Fruit fly (Drosophila melanogaster) whole organism, embryonic: ENCODE measurements around the gene CG1607.

Experiments used
- Aef1 ChIP-seq: fragments of 200-800 bp; sonication (Bioruptor generic); IDR thresholded peaks from 3 replicates; pipeline ENCODE4 v1.3.6; 2022; ENCODE audit warnings: missing biosample characterization, missing genetic modification characterization
- Asciz ChIP-seq: fragments of 200-800 bp; sonication (Bioruptor generic); optimal IDR thresholded peaks from 2 replicates; lab custom pipeline; 2017; ENCODE audit warnings: missing biosample characterization, mild to moderate bottlenecking, missing genetic modification characterization, missing genetic modification reagents
- Atf-2 ChIP-seq: fragments of 200-800 bp; sonication (Bioruptor generic); optimal IDR thresholded peaks from 2 replicates; lab custom pipeline; 2016; ENCODE audit warnings: missing biosample characterization, missing genetic modification characterization
- Atf3 ChIP-seq: fragments of 200-800 bp; sonication (Bioruptor generic); optimal IDR thresholded peaks from 3 replicates; lab custom pipeline; 2016; ENCODE audit warnings: missing biosample characterization, missing genetic modification characterization
- CG10209 ChIP-seq: fragments of 200-800 bp; sonication (Bioruptor generic); optimal IDR thresholded peaks from 3 replicates; lab custom pipeline; 2017; ENCODE audit warnings: missing biosample characterization, mild to moderate bottlenecking, missing genetic modification characterization, missing genetic modification reagents
- CG12219 ChIP-seq: fragments of 200-800 bp; sonication (Bioruptor generic); optimal IDR thresholded peaks from 3 replicates; lab custom pipeline; 2018; ENCODE audit warnings: missing biosample characterization, mild to moderate bottlenecking, missing genetic modification characterization
- CG12299 ChIP-seq: fragments of 200-800 bp; sonication (Bioruptor generic); optimal IDR thresholded peaks from 2 replicates; lab custom pipeline; 2018; ENCODE audit warnings: missing biosample characterization, mild to moderate bottlenecking, missing genetic modification characterization
- CG12391 ChIP-seq: fragments of 200-800 bp; sonication (Bioruptor generic); optimal IDR thresholded peaks from 3 replicates; lab custom pipeline; 2018; ENCODE audit warnings: missing biosample characterization, mild to moderate bottlenecking, missing genetic modification characterization, moderate library complexity
- CG13624 ChIP-seq: fragments of 200-800 bp; sonication (Bioruptor generic); optimal IDR thresholded peaks from 2 replicates; lab custom pipeline; 2016; ENCODE audit warnings: missing biosample characterization, missing genetic modification characterization
- CG14050 ChIP-seq: fragments of 200-800 bp; sonication (Bioruptor generic); IDR thresholded peaks from 3 replicates; pipeline ENCODE4 v1.3.6; 2022; ENCODE audit warnings: missing biosample characterization, missing genetic modification characterization
- CG16813 ChIP-seq: fragments of 200-800 bp; sonication (Bioruptor generic); IDR thresholded peaks from 3 replicates; pipeline ENCODE4 v1.3.6; 2022; ENCODE audit warnings: missing biosample characterization, missing genetic modification characterization; ENCODE audit not compliant: partially characterized antibody
- CG1792 ChIP-seq: fragments of 200-800 bp; sonication (Bioruptor generic); optimal IDR thresholded peaks from 2 replicates; lab custom pipeline; 2016; ENCODE audit warnings: missing biosample characterization, missing genetic modification characterization
- CG18764 ChIP-seq: fragments of 200-800 bp; sonication (Bioruptor generic); optimal IDR thresholded peaks from 3 replicates; lab custom pipeline; 2016; ENCODE audit warnings: missing biosample characterization, missing genetic modification characterization
- CG2120 ChIP-seq: fragments of 200-800 bp; sonication (Bioruptor generic); optimal IDR thresholded peaks from 3 replicates; lab custom pipeline; 2016; ENCODE audit warnings: missing biosample characterization, missing genetic modification characterization
- CG2129 ChIP-seq: fragments of 200-800 bp; sonication (Bioruptor generic); IDR thresholded peaks from 2 replicates; pipeline ENCODE4 v1.3.6; 2022; ENCODE audit warnings: missing biosample characterization, missing genetic modification characterization; ENCODE audit not compliant: partially characterized antibody
- CG30403 ChIP-seq: fragments of 200-800 bp; sonication (Bioruptor generic); optimal IDR thresholded peaks from 3 replicates; lab custom pipeline; 2016; ENCODE audit warnings: missing biosample characterization, missing genetic modification characterization
- CG31441 ChIP-seq: fragments of 200-800 bp; sonication (Bioruptor generic); IDR thresholded peaks from 2 replicates; pipeline ENCODE4 v1.3.6; 2022; ENCODE audit warnings: missing biosample characterization, missing genetic modification characterization
- CG42726 ChIP-seq: fragments of 200-800 bp; sonication (Bioruptor generic); IDR thresholded peaks from 2 replicates; pipeline ENCODE4 v1.3.6; 2022; ENCODE audit warnings: missing biosample characterization, missing genetic modification characterization; ENCODE audit not compliant: partially characterized antibody
- CG4404 ChIP-seq: fragments of 200-800 bp; sonication (Bioruptor generic); IDR thresholded peaks from 2 replicates; pipeline ENCODE4 v1.3.6; 2022; ENCODE audit warnings: missing biosample characterization, missing genetic modification characterization
- CG7372 ChIP-seq: fragments of 200-800 bp; sonication (Bioruptor generic); IDR thresholded peaks from 2 replicates; pipeline ENCODE4 v1.3.6; 2022; ENCODE audit warnings: missing biosample characterization, missing genetic modification characterization
- CG7556 ChIP-seq: fragments of 200-800 bp; sonication (Bioruptor generic); optimal IDR thresholded peaks from 2 replicates; lab custom pipeline; 2017; ENCODE audit warnings: missing biosample characterization, mild to moderate bottlenecking, missing genetic modification characterization
- CkIIα-i1 ChIP-seq: fragments of 200-800 bp; sonication (Bioruptor generic); IDR thresholded peaks from 2 replicates; pipeline ENCODE4 v1.3.6; 2022; ENCODE audit warnings: missing biosample characterization, missing genetic modification characterization
- E2f2 ChIP-seq: fragments of 200-800 bp; sonication (Bioruptor generic); IDR thresholded peaks from 2 replicates; pipeline ENCODE4 v1.3.6; 2022; ENCODE audit warnings: missing biosample characterization, missing genetic modification characterization
- Ets65A ChIP-seq: fragments of 200-800 bp; sonication (Bioruptor generic); peaks from one replicate; lab custom pipeline; 2016; ENCODE audit warnings: missing biosample characterization, missing genetic modification characterization
- HLH4C ChIP-seq: fragments of 200-800 bp; sonication (Bioruptor generic); IDR thresholded peaks from 3 replicates; pipeline ENCODE4 v1.3.6; 2022; ENCODE audit warnings: missing biosample characterization, missing genetic modification characterization; ENCODE audit not compliant: partially characterized antibody
- Med ChIP-seq: fragments of 200-800 bp; sonication (Bioruptor generic); peaks from one replicate; lab custom pipeline; 2016; ENCODE audit warnings: missing biosample characterization, missing genetic modification characterization, mild to moderate bottlenecking, inconsistent platforms, moderate library complexity
- Opbp ChIP-seq: fragments of 200-800 bp; sonication (Bioruptor generic); IDR thresholded peaks from 3 replicates; pipeline ENCODE4 v1.3.6; 2022; ENCODE audit warnings: missing biosample characterization, missing genetic modification characterization; ENCODE audit not compliant: partially characterized antibody
- Sin3A ChIP-seq: fragments of >200 bp; optimal IDR thresholded peaks from 2 replicates; lab custom pipeline; 2018
- Vsx1 ChIP-seq: fragments of 200-800 bp; sonication (Bioruptor generic); optimal IDR thresholded peaks from 2 replicates; lab custom pipeline; 2017; ENCODE audit warnings: missing biosample characterization, mild to moderate bottlenecking, missing genetic modification characterization, missing genetic modification reagents
- ato ChIP-seq: fragments of 200-800 bp; sonication (Bioruptor generic); IDR thresholded peaks from 2 replicates; pipeline ENCODE4 v1.3.6; 2022; ENCODE audit warnings: missing biosample characterization, missing genetic modification characterization; ENCODE audit not compliant: partially characterized antibody
- dati ChIP-seq: fragments of 200-800 bp; sonication (Bioruptor generic); IDR thresholded peaks from 2 replicates; pipeline ENCODE4 v1.3.6; 2022; ENCODE audit warnings: missing biosample characterization, missing genetic modification characterization
- dmrt11E ChIP-seq: fragments of 200-800 bp; sonication (Bioruptor generic); optimal IDR thresholded peaks from 3 replicates; lab custom pipeline; 2018; ENCODE audit warnings: missing biosample characterization, mild to moderate bottlenecking, missing genetic modification characterization, moderate library complexity
- gem ChIP-seq: fragments of 200-800 bp; sonication (Bioruptor generic); optimal IDR thresholded peaks from 2 replicates; lab custom pipeline; 2019; ENCODE audit warnings: missing biosample characterization, mild to moderate bottlenecking, missing genetic modification characterization, moderate library complexity
- hb ChIP-seq: fragments of 200-800 bp; sonication (Bioruptor generic); IDR thresholded peaks from 3 replicates; pipeline ENCODE4 v1.3.6; 2022; ENCODE audit warnings: missing biosample characterization, missing genetic modification characterization; ENCODE audit not compliant: partially characterized antibody
- jigr1 ChIP-seq: fragments of 200-800 bp; sonication (Bioruptor generic); IDR thresholded peaks from 3 replicates; pipeline ENCODE4 v1.3.6; 2022; ENCODE audit warnings: missing biosample characterization, missing genetic modification characterization
- kah ChIP-seq: fragments of 200-800 bp; sonication (Bioruptor generic); optimal IDR thresholded peaks from 2 replicates; lab custom pipeline; 2018; ENCODE audit warnings: missing biosample characterization, mild to moderate bottlenecking, missing genetic modification characterization
- lov ChIP-seq, 2 experiments: fragments of 200-800 bp in 1 of 2; fragments of >200 bp in 1 of 2; sonication (Bioruptor generic) in 1 of 2; IDR thresholded peaks in 1 of 2; optimal IDR thresholded peaks in 1 of 2; 2 replicates in 1 of 2; 3 replicates in 1 of 2; pipeline versions ENCODE4 v1.3.6 to Lab custom; 2017 to 2022; ENCODE audit warnings: missing biosample characterization in 1 of 2, missing genetic modification characterization in 1 of 2
- mam ChIP-seq: fragments of 200-800 bp; sonication (Bioruptor generic); optimal IDR thresholded peaks from 3 replicates; lab custom pipeline; 2016; ENCODE audit warnings: missing biosample characterization, missing genetic modification characterization
- mirr ChIP-seq: fragments of 200-800 bp; sonication (Bioruptor generic); optimal IDR thresholded peaks from 3 replicates; lab custom pipeline; 2018; ENCODE audit warnings: missing biosample characterization, mild to moderate bottlenecking, missing genetic modification characterization
- pan ChIP-seq, 4 experiments: fragments of >200 bp in 3 of 4; fragments of 200-800 bp in 1 of 4; sonication (Bioruptor generic) in 1 of 4; optimal IDR thresholded peaks in 3 of 4; IDR thresholded peaks in 1 of 4; 2 replicates each; pipeline versions ENCODE4 v1.3.6 to Lab custom; 2017 to 2022; ENCODE audit warnings: missing biosample characterization in 2 of 4, missing genetic modification characterization in 2 of 4, mixed read lengths in 1 of 4
- pho ChIP-seq: fragments of 200-800 bp; sonication (Bioruptor generic); optimal IDR thresholded peaks from 2 replicates; lab custom pipeline; 2016; ENCODE audit warnings: missing biosample characterization, missing genetic modification characterization
- pum ChIP-seq: fragments of 200-800 bp; sonication (Bioruptor generic); optimal IDR thresholded peaks from 2 replicates; lab custom pipeline; 2016; ENCODE audit warnings: missing biosample characterization, missing genetic modification characterization
- row ChIP-seq: fragments of 200-800 bp; sonication (Bioruptor generic); IDR thresholded peaks from 3 replicates; pipeline ENCODE4 v1.3.6; 2022; ENCODE audit warnings: missing biosample characterization, missing genetic modification characterization
- sim ChIP-seq: fragments of 200-800 bp; sonication (Bioruptor generic); IDR thresholded peaks from 2 replicates; pipeline ENCODE4 v1.3.6; 2022; ENCODE audit warnings: missing biosample characterization, missing genetic modification characterization
- so ChIP-seq: fragments of 200-800 bp; sonication (Bioruptor generic); IDR thresholded peaks from 3 replicates; pipeline ENCODE4 v1.3.6; 2022; ENCODE audit warnings: missing biosample characterization, missing genetic modification characterization
- wek ChIP-seq: fragments of 200-800 bp; sonication (Bioruptor generic); optimal IDR thresholded peaks from 3 replicates; lab custom pipeline; 2018; ENCODE audit warnings: missing biosample characterization, mild to moderate bottlenecking, missing genetic modification characterization, moderate library complexity
- wor ChIP-seq: fragments of 200-800 bp; sonication (Bioruptor generic); IDR thresholded peaks from 2 replicates; pipeline ENCODE4 v1.3.6; 2022; ENCODE audit warnings: missing biosample characterization, missing genetic modification characterization
- zfh1 ChIP-seq: fragments of 200-800 bp; sonication (Bioruptor generic); IDR thresholded peaks from 3 replicates; pipeline ENCODE4 v1.3.6; 2022; ENCODE audit warnings: missing biosample characterization, missing genetic modification characterization

The CG1607 gene

dm6 chr3R:31380489-31380888, 1.4 kb upstream of the CG1607 start:
- TF ChIP-seq row (GFP tag; lab: Robert Waterston, UW) (no peak), CG16813 (no peak), lov (optimal IDR thresholded peaks at IDR 0.05; lab: Kevin White, UChicago) (no peak), lov (GFP tag; IDR thresholded peaks at IDR 0.05; lab: Robert Waterston, UW) (0 out of 3 replicates have a peak, but pooled peaks have one; percentile 28), Ets65A (GFP tag; lab: Kevin White, UChicago) (peak; percentile 62), mam (GFP tag; lab: Kevin White, UChicago) (no peak), CG2120 (GFP tag; lab: Kevin White, UChicago) (no peak), HLH4C (GFP tag; lab: Robert Waterston, UW) (0 out of 3 replicates have a peak, but pooled peaks have one; percentile 9), CG7372 (GFP tag; lab: Robert Waterston, UW) (peak; percentile 82), zfh1 (GFP tag; lab: Robert Waterston, UW) (0 out of 3 replicates have a peak, but pooled peaks have one; percentile 39), CG2129 (GFP tag; lab: Robert Waterston, UW) (no peak)
- TF ChIP-seq, all 482 proteins: peak for 5

dm6 chr3R:31381216-31381688, 657 bp upstream of the CG1607 start:
- TF ChIP-seq sim (GFP tag; lab: Robert Waterston, UW): no peak
- TF ChIP-seq hb (GFP tag; lab: Robert Waterston, UW): peak; percentile 57; the same call in 1 of the 3 replicates
- no peak for TF ChIP-seq wor (GFP tag; lab: Robert Waterston, UW)
- TF ChIP-seq kah (GFP tag; lab: Kevin White, UChicago): no peak
- no peak for TF ChIP-seq CG13624 (GFP tag; lab: Kevin White, UChicago)
- TF ChIP-seq pan (optimal IDR thresholded peaks at IDR 0.05; lab: Kevin White, UChicago): no peak
- TF ChIP-seq pan (GFP tag; optimal IDR thresholded peaks at IDR 0.05 in 1 of 2, IDR thresholded peaks at IDR 0.05 in 1 of 2): peak in 1 of 2 experiments; percentile 66
- peak; percentile 35; the same call in 1 of the 3 replicates for TF ChIP-seq so (GFP tag; lab: Robert Waterston, UW)
- no peak; the same call in 1 of the 2 replicates for TF ChIP-seq CG4404
- TF ChIP-seq CG12299 (tag; lab: Kevin White, UChicago): peak; percentile 31
- no peak for TF ChIP-seq dati
- TF ChIP-seq Atf3 (GFP tag; lab: Kevin White, UChicago): peak; percentile 43
- TF ChIP-seq CkIIα-i1 (GFP tag; lab: Robert Waterston, UW): no peak
- peak; percentile 16 for TF ChIP-seq pum (GFP tag; lab: Kevin White, UChicago)
- peak; percentile 56; the same call in 2 of the 3 replicates for TF ChIP-seq Opbp (GFP tag; lab: Robert Waterston, UW)
- TF ChIP-seq CG30403 (GFP tag; lab: Kevin White, UChicago): peak; percentile 48
- no peak for TF ChIP-seq Sin3A (lab: Kevin White, UChicago)
- peak; percentile 59 for TF ChIP-seq CG7556 (GFP tag; lab: Kevin White, UChicago)
- peak; percentile 45; the same call in 1 of the 2 replicates for TF ChIP-seq CG31441 (GFP tag; lab: Robert Waterston, UW)
- TF ChIP-seq CG12391 (tag; lab: Kevin White, UChicago): peak; percentile 67
- TF ChIP-seq dmrt11E: peak; percentile 9
- TF ChIP-seq CG1792 (GFP tag; lab: Kevin White, UChicago): no peak
- no peak for TF ChIP-seq jigr1 (GFP tag; lab: Robert Waterston, UW)
- 0 out of 3 replicates have a peak, but pooled peaks have one; percentile 22 for TF ChIP-seq CG14050 (GFP tag; lab: Robert Waterston, UW)
- peak; percentile 39 for TF ChIP-seq CG10209 (GFP tag; lab: Kevin White, UChicago)
- TF ChIP-seq CG12219 (GFP tag; lab: Kevin White, UChicago): peak; percentile 61
- peak; percentile 90 for TF ChIP-seq Med (GFP tag; lab: Kevin White, UChicago)
- TF ChIP-seq mirr (GFP tag; lab: Kevin White, UChicago): no peak
- peak; percentile 73 for TF ChIP-seq gem (tag; lab: Kevin White, UChicago)
- no peak for TF ChIP-seq Vsx1
- TF ChIP-seq CG18764 (GFP tag; lab: Kevin White, UChicago): no peak
- no peak for TF ChIP-seq wek (GFP tag; lab: Kevin White, UChicago)
- peak; percentile 78 for TF ChIP-seq pho (GFP tag; lab: Kevin White, UChicago)
- TF ChIP-seq E2f2 (GFP tag; lab: Robert Waterston, UW): peak; percentile 44
- no peak for TF ChIP-seq Aef1 (GFP tag; lab: Robert Waterston, UW)
- peak; percentile 14 for TF ChIP-seq Asciz (GFP tag; lab: Kevin White, UChicago)
- peak; percentile 1 for TF ChIP-seq Atf-2
- TF ChIP-seq ato (GFP tag; lab: Robert Waterston, UW): no peak
- 0 out of 2 replicates have a peak, but pooled peaks have one; percentile 69 for TF ChIP-seq CG42726 (GFP tag; lab: Robert Waterston, UW)
